Fruit fly (Drosophila melanogaster) whole organism, embryonic: Measurements from ENCODE around the gene CG33795.

Experiments used
- CG18599 ChIP-seq: fragments of 200-800 bp; sonication (Bioruptor generic); optimal IDR thresholded peaks from 3 replicates; lab custom pipeline; 2017; ENCODE audit warnings: missing biosample characterization, missing genetic modification characterization, mild to moderate bottlenecking, moderate library complexity, missing genetic modification reagents
- CG2875 ChIP-seq: fragments of 200-800 bp; sonication (Bioruptor generic); optimal IDR thresholded peaks from 2 replicates; lab custom pipeline; 2017; ENCODE audit warnings: missing biosample characterization, mild to moderate bottlenecking, missing genetic modification characterization, missing genetic modification reagents
- abd-A ChIP-seq: fragments of 200-800 bp; sonication (Bioruptor generic); optimal IDR thresholded peaks from 3 replicates; lab custom pipeline; 2019; ENCODE audit warnings: missing biosample characterization, mild to moderate bottlenecking, missing genetic modification characterization, moderate library complexity
- sug ChIP-seq: fragments of 200-800 bp; optimal IDR thresholded peaks from 2 replicates; lab custom pipeline; 2019; ENCODE audit warnings: missing biosample characterization, mild to moderate bottlenecking, missing genetic modification characterization, moderate library complexity

dm6 chr3L:16161131-16161530, 10.0 kb downstream of the CG33795 start:
- TF ChIP-seq sug (tag; lab: Kevin White, UChicago) (peak; percentile 31), CG18599 (no peak), CG2875 (GFP tag; lab: Kevin White, UChicago) (no peak), abd-A (tag; lab: Kevin White, UChicago) (no peak)
